Worm (Caenorhabditis elegans): Measurements from ENCODE around the gene vit-1.

DNA sequence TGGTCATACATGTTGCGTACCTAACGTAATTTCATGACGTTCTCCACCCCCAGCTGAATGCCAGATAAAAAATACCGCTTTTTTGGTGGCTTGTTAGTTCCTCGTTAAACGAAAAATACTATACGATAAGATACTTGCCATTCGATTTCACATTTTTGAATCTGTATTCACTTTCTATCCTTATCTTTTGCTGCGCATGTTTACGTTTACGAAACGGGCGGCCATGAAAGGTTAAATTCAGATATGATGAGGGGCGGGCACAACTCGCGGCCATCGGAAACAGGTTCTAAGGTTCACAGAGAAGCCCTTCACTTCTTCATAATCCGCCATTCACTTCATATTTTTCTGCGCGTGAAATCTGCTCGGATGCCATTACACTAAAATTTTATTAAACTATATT, 51.1 kb downstream of the vit-1 start:
- TF ChIP-seq lin-13 (GFP tag; optimal IDR thresholded peaks at IDR 0.05) = no peak
- no peak for TF ChIP-seq sma-9 (GFP tag; optimal IDR thresholded peaks at IDR 0.05)
- no peak for TF ChIP-seq sma-9 (tag; optimal IDR thresholded peaks at IDR 0.05)
- no peak for TF ChIP-seq ama-1 (optimal IDR thresholded peaks at IDR 0.05)
- no peak for TF ChIP-seq F13H6.1 (tag; optimal IDR thresholded peaks at IDR 0.05)

Measured in whole organism, L2 larva.